Worm (Caenorhabditis elegans) whole organism, L2 larva: ENCODE data around the gene lin-14.

ENCODE experiments used
- Y55F3AM.14 ChIP-seq: fragments of 200-800 bp; sonication (Bioruptor generic); optimal IDR thresholded peaks from 2 replicates; lab custom pipeline; 2018; ENCODE audit warnings: mild to moderate bottlenecking, missing genetic modification characterization, missing compliant biosample characterization
- ama-1 ChIP-seq: fragments of 150-350 bp; optimal IDR thresholded peaks from 2 replicates; lab custom pipeline; 2018; ENCODE audit warnings: inconsistent platforms
- blmp-1 ChIP-seq: sonication (generic microtip); optimal IDR thresholded peaks from 2 replicates; lab custom pipeline; 2017; ENCODE audit warnings: missing genetic modification characterization, mild to moderate bottlenecking, missing compliant biosample characterization, antibody characterized with exemption, moderate library complexity; ENCODE audit not compliant: insufficient read depth
- lin-13 ChIP-seq: fragments of 150-350 bp; optimal IDR thresholded peaks from 2 replicates; lab custom pipeline; 2014; ENCODE audit warnings: missing biosample characterization, missing genetic modification reagents, missing genetic modification characterization
- lin-39 ChIP-seq: fragments of 150-350 bp; optimal IDR thresholded peaks from 2 replicates; lab custom pipeline; 2014; ENCODE audit warnings: missing biosample characterization, missing genetic modification reagents, missing genetic modification characterization
- nhr-11 ChIP-seq: fragments of 150-350 bp; optimal IDR thresholded peaks from 2 replicates; lab custom pipeline; 2014; ENCODE audit warnings: missing biosample characterization, missing genetic modification characterization
- sma-9 ChIP-seq, 2 experiments: fragments of 150-350 bp in 1 of 2; sonication (generic microtip) in 1 of 2; optimal IDR thresholded peaks; 2 replicates each; lab custom pipeline; 2014 to 2016; ENCODE audit warnings: missing genetic modification characterization in 2 of 2, mild to moderate bottlenecking in 1 of 2, missing biosample characterization in 1 of 2, missing compliant biosample characterization in 1 of 2, missing genetic modification reagents in 1 of 2, moderate library complexity in 1 of 2
- unc-62 ChIP-seq: fragments of 150-350 bp; optimal IDR thresholded peaks from 2 replicates; lab custom pipeline; 2014; ENCODE audit warnings: missing biosample characterization, missing genetic modification reagents, missing genetic modification characterization

ce11 chrX:11467320-11467732 is 2.0 kb downstream of the lin-14 start:
- TF ChIP-seq blmp-1 (tag; lab: Kevin White, UChicago), result no peak
- peak; percentile 26 for TF ChIP-seq ama-1 (lab: Kevin White, UChicago)
- no peak for TF ChIP-seq unc-62
- peak; percentile 43 for TF ChIP-seq lin-13 (GFP tag; lab: Kevin White, UChicago)
- peak; percentile 86 for TF ChIP-seq Y55F3AM.14 (GFP tag; lab: Kevin White, UChicago)
- TF ChIP-seq nhr-11 (tag; lab: Kevin White, UChicago), result no peak
- TF ChIP-seq sma-9 (GFP tag; optimal IDR thresholded peaks at IDR 0.05; lab: Kevin White, UChicago), result peak; percentile 71
- no peak for TF ChIP-seq sma-9 (tag; optimal IDR thresholded peaks at IDR 0.05; lab: Kevin White, UChicago)
- no peak for TF ChIP-seq lin-39 (tag; lab: Kevin White, UChicago)
